Fruit fly (Drosophila melanogaster) whole organism: Measurements from ENCODE around the gene CG7408.

Experiments
- CG8478 ChIP-seq: fragments of >200 bp; optimal IDR thresholded peaks from 2 replicates; lab custom pipeline; 2018; ENCODE audit warnings: inconsistent platforms
- Dll ChIP-seq: fragments of >200 bp; optimal IDR thresholded peaks from 2 replicates; lab custom pipeline; 2017
- EcR ChIP-seq, 2 experiments: fragments of >200 bp; optimal IDR thresholded peaks; 2 replicates each; lab custom pipeline; 2017; ENCODE audit warnings: missing biosample characterization in 2 of 2, missing genetic modification characterization in 2 of 2, missing genetic modification reagents in 2 of 2
- pan ChIP-seq: fragments of >200 bp; optimal IDR thresholded peaks from 2 replicates; lab custom pipeline; 2017
- psq ChIP-seq: fragments of >200 bp; optimal IDR thresholded peaks from 2 replicates; lab custom pipeline; 2017
- usp ChIP-seq: fragments of >200 bp; optimal IDR thresholded peaks from 2 replicates; lab custom pipeline; 2017; ENCODE audit warnings: missing biosample characterization, missing genetic modification characterization, mixed read lengths

The CG7408 gene

dm6 chr3L:17929697-17930581, 51.0 kb downstream of the CG7408 start:
- TF ChIP-seq EcR (GFP tag; optimal IDR thresholded peaks at IDR 0.05; lab: Kevin White, UChicago) (no peak), pan (lab: Kevin White, UChicago) (no peak), CG8478 (lab: Kevin White, UChicago) (no peak), psq (no peak), usp (GFP tag; lab: Kevin White, UChicago) (no peak), Dll (lab: Kevin White, UChicago) (no peak)

- no peak for TF ChIP-seq psq
- TF ChIP-seq Dll (lab: Kevin White, UChicago): no peak
- TF ChIP-seq usp (GFP tag; lab: Kevin White, UChicago): no peak
- peak in 1 of 2 experiments; percentile 28 for TF ChIP-seq EcR (GFP tag; optimal IDR thresholded peaks at IDR 0.05; lab: Kevin White, UChicago)
- TF ChIP-seq CG8478 (lab: Kevin White, UChicago): no peak
Observed at dm6 chr3L:17931887-17932286, 53.0 kb downstream of the CG7408 start.

dm6 chr3L:17933065-17933464, 54.2 kb downstream of the CG7408 start:
- TF ChIP-seq pan (lab: Kevin White, UChicago) (no peak), EcR (GFP tag; optimal IDR thresholded peaks at IDR 0.05; lab: Kevin White, UChicago) (no peak), CG8478 (lab: Kevin White, UChicago) (no peak), Dll (lab: Kevin White, UChicago) (no peak), usp (GFP tag; lab: Kevin White, UChicago) (no peak), psq (no peak)
